Worm (Caenorhabditis elegans): Measurements from ENCODE around the gene spe-36.

ce11 chrIV:11565022-11565421 is 27.0 kb downstream of the spe-36 start:
- no peak for TF ChIP-seq snpc-3.4 (tag; optimal IDR thresholded peaks at IDR 0.05)
- no peak for TF ChIP-seq snpc-4 (GFP tag; optimal IDR thresholded peaks at IDR 0.05)
- no peak for TF ChIP-seq snpc-4 (tag; optimal IDR thresholded peaks at IDR 0.05)
- TF ChIP-seq Y79H2A.3 (GFP tag; conservative IDR thresholded peaks at IDR 0.05), result no peak
- TF ChIP-seq ztf-25 (GFP tag; IDR thresholded peaks at IDR 0.05), result no peak
- no peak for TF ChIP-seq akir-1 (GFP tag; optimal IDR thresholded peaks at IDR 0.05)
- no peak for TF ChIP-seq C17E4.6 (GFP tag; IDR thresholded peaks at IDR 0.05)
- no peak for TF ChIP-seq B0035.1 (tag; optimal IDR thresholded peaks at IDR 0.05)
- TF ChIP-seq attf-3 (GFP tag; conservative IDR thresholded peaks at IDR 0.05), result no peak
- no peak for TF ChIP-seq unc-130 (GFP tag; optimal IDR thresholded peaks at IDR 0.05)
- no peak for TF ChIP-seq ekl-4 (GFP tag; IDR thresholded peaks at IDR 0.05)

Data from whole organism, young adult.